Worm (Caenorhabditis elegans): Measurements from ENCODE around the gene dgn-1.

dgn-1 gene

DNA sequence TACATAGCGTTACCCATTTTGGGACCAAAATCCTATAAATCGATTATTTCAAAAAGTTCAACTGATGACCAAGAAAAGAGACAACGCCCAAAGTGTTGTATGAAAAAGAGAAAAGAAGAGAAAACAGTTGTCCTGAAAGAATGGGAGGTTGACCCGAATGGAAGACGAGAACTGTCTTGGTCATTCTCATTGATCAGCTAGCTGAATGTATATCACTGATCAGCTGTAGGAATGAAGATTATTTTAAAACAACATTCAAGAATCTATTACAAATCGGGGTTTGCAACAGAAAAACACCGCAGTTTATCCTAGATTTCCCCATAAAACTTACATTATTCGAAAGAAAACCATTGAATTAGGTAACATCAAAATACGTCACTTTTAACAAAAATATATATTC is 38.3 kb downstream of the dgn-1 start, which contains the start of gene F47B10.5:
Gene F47B10.5, minus strand, starts transcription at position 101 of the 400 bp plus-strand sequence.
- TF ChIP-seq lin-39 (tag; optimal IDR thresholded peaks at IDR 0.05): no peak
- no peak for TF ChIP-seq zag-1 (tag; optimal IDR thresholded peaks at IDR 0.05)
- no peak for TF ChIP-seq nhr-237 (tag; optimal IDR thresholded peaks at IDR 0.05)
- no peak for TF ChIP-seq mml-1 (tag; optimal IDR thresholded peaks at IDR 0.05)
- TF ChIP-seq nhr-28 (tag; optimal IDR thresholded peaks at IDR 0.05): no peak
- no peak for TF ChIP-seq jun-1 (tag; optimal IDR thresholded peaks at IDR 0.05)
- no peak for TF ChIP-seq sea-2 (GFP tag; optimal IDR thresholded peaks at IDR 0.05)
- TF ChIP-seq unc-62 (GFP tag; optimal IDR thresholded peaks at IDR 0.05): no peak
- no peak for TF ChIP-seq hmg-11 (tag; optimal IDR thresholded peaks at IDR 0.05)
- TF ChIP-seq nhr-23 (tag; optimal IDR thresholded peaks at IDR 0.05): no peak
- TF ChIP-seq ZK546.5 (tag; optimal IDR thresholded peaks at IDR 0.05): no peak
- TF ChIP-seq nhr-12 (tag; optimal IDR thresholded peaks at IDR 0.05): no peak
- no peak for TF ChIP-seq daf-12 (tag; optimal IDR thresholded peaks at IDR 0.05)
- TF ChIP-seq ama-1 (optimal IDR thresholded peaks at IDR 0.05): no peak
- no peak for TF ChIP-seq tbx-2 (tag; optimal IDR thresholded peaks at IDR 0.05)
- TF ChIP-seq nhr-43 (tag; optimal IDR thresholded peaks at IDR 0.05; ENCODE audit: poor library complexity, severe bottlenecking): no peak
- no peak for TF ChIP-seq R02D3.7 (tag; optimal IDR thresholded peaks at IDR 0.05)
- TF ChIP-seq lin-15B (tag; optimal IDR thresholded peaks at IDR 0.05): no peak
- TF ChIP-seq mdl-1 (tag; optimal IDR thresholded peaks at IDR 0.05): no peak

DNA sequence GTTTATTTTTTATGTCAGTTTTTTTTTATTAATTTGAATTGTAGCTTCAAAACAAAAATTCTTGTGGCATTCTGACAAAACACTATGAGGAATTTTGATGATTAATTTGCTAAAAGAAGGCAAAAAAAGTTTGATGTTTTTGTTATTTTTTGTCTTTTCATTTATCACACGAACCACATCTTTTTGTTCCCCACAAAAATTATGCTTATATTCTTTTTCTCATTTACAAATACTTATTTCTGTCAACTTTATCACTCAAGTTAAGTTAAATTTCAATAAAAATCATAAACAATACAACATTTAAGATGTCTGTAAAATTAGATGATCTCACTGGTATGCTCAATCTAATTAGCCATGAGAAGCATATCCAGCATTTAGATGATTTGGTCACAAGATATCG is 40.6 kb downstream of the dgn-1 start, which contains the start of gene F47B10.6:
Gene F47B10.6, plus strand, starts transcription at position 301 of the 400 bp plus-strand sequence.
- TF ChIP-seq jun-1 (tag; optimal IDR thresholded peaks at IDR 0.05) (no peak), egl-27 (tag; optimal IDR thresholded peaks at IDR 0.05) (no peak), nhr-23 (tag; optimal IDR thresholded peaks at IDR 0.05) (no peak), tbx-2 (tag; optimal IDR thresholded peaks at IDR 0.05) (no peak), ceh-9 (tag; optimal IDR thresholded peaks at IDR 0.05) (no peak), sea-2 (GFP tag; optimal IDR thresholded peaks at IDR 0.05) (no peak), egl-5 (tag; optimal IDR thresholded peaks at IDR 0.05) (no peak), lsy-12 (tag; optimal IDR thresholded peaks at IDR 0.05) (no peak), nhr-28 (tag; optimal IDR thresholded peaks at IDR 0.05) (no peak), daf-12 (tag; optimal IDR thresholded peaks at IDR 0.05) (no peak), mdl-1 (tag; optimal IDR thresholded peaks at IDR 0.05) (no peak)

DNA sequence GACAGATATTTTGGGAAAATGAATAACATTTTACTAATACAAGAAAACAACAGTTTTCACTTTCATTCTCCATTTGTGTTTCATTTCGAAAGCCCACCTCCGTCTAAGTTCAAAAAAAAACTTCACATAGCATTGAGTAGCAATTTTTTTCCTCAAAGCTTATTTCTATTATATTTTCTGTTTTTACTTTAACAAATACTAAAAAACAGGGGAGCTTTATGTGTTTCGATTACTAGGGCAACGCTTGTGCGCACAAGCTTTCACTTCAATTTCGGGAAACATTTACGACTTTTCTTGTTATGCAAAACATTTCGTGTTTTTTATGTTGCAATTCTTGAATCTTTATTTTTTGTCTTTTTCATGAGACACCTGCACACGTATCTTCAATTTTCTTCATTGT is 42.9 kb downstream of the dgn-1 start, which contains the start of gene T21E8.5:
Gene T21E8.5, plus strand, starts transcription at position 301 of the 400 bp plus-strand sequence.
- TF ChIP-seq ztf-11 (tag; optimal IDR thresholded peaks at IDR 0.05) (no peak), fkh-10 (GFP tag; optimal IDR thresholded peaks at IDR 0.05) (no peak), ztf-4 (tag; optimal IDR thresholded peaks at IDR 0.05) (no peak), ceh-82 (tag; optimal IDR thresholded peaks at IDR 0.05) (no peak), lsy-12 (tag; optimal IDR thresholded peaks at IDR 0.05) (no peak), fos-1 (tag; optimal IDR thresholded peaks at IDR 0.05) (no peak), sea-2 (GFP tag; optimal IDR thresholded peaks at IDR 0.05) (no peak)

DNA sequence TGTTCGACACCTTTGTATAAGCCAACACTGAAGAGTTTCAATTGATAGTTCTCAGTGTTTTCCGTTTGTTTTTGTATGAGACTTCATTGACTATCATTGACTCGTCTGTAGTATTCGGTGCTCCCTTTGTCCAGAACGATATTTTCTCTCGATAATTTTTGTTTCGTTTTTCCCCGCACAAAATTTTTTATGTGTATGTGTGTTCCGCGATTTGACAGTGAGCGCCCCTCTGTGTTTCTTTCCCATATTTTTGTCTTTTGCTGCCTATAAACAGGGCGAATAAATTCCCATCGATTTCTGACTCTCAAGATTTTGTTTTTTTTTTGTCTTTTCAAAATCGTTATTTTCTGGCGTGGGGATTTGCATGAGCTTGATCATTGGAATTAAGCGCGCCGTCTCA is 45.6 kb downstream of the dgn-1 start, which contains the start of gene T21E8.7:
Gene T21E8.7, plus strand, starts transcription at position 301 of the 400 bp plus-strand sequence.
- no peak for TF ChIP-seq fos-1 (tag; optimal IDR thresholded peaks at IDR 0.05)
- no peak for TF ChIP-seq lin-39 (tag; optimal IDR thresholded peaks at IDR 0.05)
- no peak for TF ChIP-seq ceh-28 (tag; optimal IDR thresholded peaks at IDR 0.05)
- TF ChIP-seq nhr-76 (tag; optimal IDR thresholded peaks at IDR 0.05): no peak
- TF ChIP-seq hmg-11 (tag; optimal IDR thresholded peaks at IDR 0.05): no peak
- no peak for TF ChIP-seq lsy-12 (tag; optimal IDR thresholded peaks at IDR 0.05)
- no peak for TF ChIP-seq egl-27 (tag; optimal IDR thresholded peaks at IDR 0.05)
- no peak for TF ChIP-seq ceh-16 (tag; optimal IDR thresholded peaks at IDR 0.05)
- TF ChIP-seq unc-39 (tag; optimal IDR thresholded peaks at IDR 0.05): no peak
- no peak for TF ChIP-seq aly-2 (tag; optimal IDR thresholded peaks at IDR 0.05)
- no peak for TF ChIP-seq R02D3.7 (tag; optimal IDR thresholded peaks at IDR 0.05)
- no peak for TF ChIP-seq nhr-77 (tag; optimal IDR thresholded peaks at IDR 0.05)
- no peak for TF ChIP-seq elt-2 (tag; optimal IDR thresholded peaks at IDR 0.05)
- no peak for TF ChIP-seq sea-2 (GFP tag; optimal IDR thresholded peaks at IDR 0.05)
- TF ChIP-seq pqm-1 (tag; optimal IDR thresholded peaks at IDR 0.05): no peak
- TF ChIP-seq snpc-4 (tag; optimal IDR thresholded peaks at IDR 0.05): no peak
- no peak for TF ChIP-seq ceh-82 (tag; optimal IDR thresholded peaks at IDR 0.05)
- TF ChIP-seq lin-15B (tag; optimal IDR thresholded peaks at IDR 0.05): no peak
- no peak for TF ChIP-seq ceh-9 (tag; optimal IDR thresholded peaks at IDR 0.05)
- TF ChIP-seq nhr-28 (tag; optimal IDR thresholded peaks at IDR 0.05): no peak

Measured in whole organism, L3 larva.